Fruit fly (Drosophila melanogaster): Measurements from ENCODE around the gene Cht7.

Gene Cht7

dm6 chr3L:3052110-3052871 is 54.5 kb downstream of the Cht7 start, which contains the start of gene CG1271 (continued):
- TF ChIP-seq C15 (GFP tag; IDR thresholded peaks at IDR 0.05): 0 out of 3 replicates have a peak, but pooled peaks have one; percentile 45
- TF ChIP-seq ewg (GFP tag; optimal IDR thresholded peaks at IDR 0.05): no peak
- peak; percentile 80 for TF ChIP-seq phol (tag; optimal IDR thresholded peaks at IDR 0.05)
- TF ChIP-seq CG30020 (tag; optimal IDR thresholded peaks at IDR 0.05): peak; percentile 28
- peak; percentile 94 for TF ChIP-seq row (GFP tag; IDR thresholded peaks at IDR 0.05)
- TF ChIP-seq Hr3 (GFP tag; optimal IDR thresholded peaks at IDR 0.05): peak; percentile 45
- peak; percentile 45 for TF ChIP-seq esg (GFP tag; conservative IDR thresholded peaks at IDR 0.05)
- no peak for TF ChIP-seq cg (GFP tag; optimal IDR thresholded peaks at IDR 0.05)
- TF ChIP-seq CG30403 (GFP tag; optimal IDR thresholded peaks at IDR 0.05): peak; percentile 77
- no peak for TF ChIP-seq cad (GFP tag; optimal IDR thresholded peaks at IDR 0.05)
- peak; percentile 82 for TF ChIP-seq zen (tag; optimal IDR thresholded peaks at IDR 0.05)
- peak; percentile 21 for TF ChIP-seq schlank (tag; optimal IDR thresholded peaks at IDR 0.05)
- TF ChIP-seq kah (GFP tag; optimal IDR thresholded peaks at IDR 0.05): peak; percentile 59
- no peak for TF ChIP-seq oc (tag; optimal IDR thresholded peaks at IDR 0.05)
- peak; percentile 68 for TF ChIP-seq CG10654 (GFP tag; optimal IDR thresholded peaks at IDR 0.05)
- peak; percentile 70 for TF ChIP-seq bcd (GFP tag; optimal IDR thresholded peaks at IDR 0.05)
- peak; percentile 82 for TF ChIP-seq Sin3A (optimal IDR thresholded peaks at IDR 0.05)
- TF ChIP-seq gcm2 (GFP tag; optimal IDR thresholded peaks at IDR 0.05): peak; percentile 23
- TF ChIP-seq CG8944 (GFP tag; optimal IDR thresholded peaks at IDR 0.05): peak; percentile 64
- peak; percentile 51 for TF ChIP-seq CG1233 (GFP tag; optimal IDR thresholded peaks at IDR 0.05)
- TF ChIP-seq sc (optimal IDR thresholded peaks at IDR 0.05): no peak
- no peak for TF ChIP-seq sc (GFP tag; optimal IDR thresholded peaks at IDR 0.05)
- peak in 1 of 2 experiments; percentile 21 for TF ChIP-seq insv (GFP tag; optimal IDR thresholded peaks at IDR 0.05)
- TF ChIP-seq CG43689 (GFP tag; IDR thresholded peaks at IDR 0.05): no peak
- TF ChIP-seq HHEX (GFP tag; optimal IDR thresholded peaks at IDR 0.05): peak; percentile 51
- peak; percentile 82 for TF ChIP-seq Side (GFP tag; optimal IDR thresholded peaks at IDR 0.05)
- no peak for TF ChIP-seq Hmx (GFP tag; optimal IDR thresholded peaks at IDR 0.05)
- no peak for TF ChIP-seq CG10959 (GFP tag; IDR thresholded peaks at IDR 0.05)
- TF ChIP-seq CG3726 (GFP tag; IDR thresholded peaks at IDR 0.05): no peak
- TF ChIP-seq CG7271 (tag; optimal IDR thresholded peaks at IDR 0.05): no peak
- no peak for TF ChIP-seq CG17612 (GFP tag; IDR thresholded peaks at IDR 0.05)
- peak; percentile 60 for TF ChIP-seq tap (tag; optimal IDR thresholded peaks at IDR 0.05)
- TF ChIP-seq CG6654 (GFP tag; optimal IDR thresholded peaks at IDR 0.05): no peak
- no peak for TF ChIP-seq pfk (GFP tag; optimal IDR thresholded peaks at IDR 0.05)
- TF ChIP-seq z (GFP tag; IDR thresholded peaks at IDR 0.05): no peak
- peak; percentile 9 for TF ChIP-seq CG6254 (GFP tag; optimal IDR thresholded peaks at IDR 0.05)
- TF ChIP-seq Atf6 (GFP tag; IDR thresholded peaks at IDR 0.05): no peak
- TF ChIP-seq slou (GFP tag; optimal IDR thresholded peaks at IDR 0.05): peak; percentile 24
- TF ChIP-seq nerfin-1 (tag; optimal IDR thresholded peaks at IDR 0.05): peak; percentile 60
- peak; percentile 32 for TF ChIP-seq CG5180 (GFP tag; optimal IDR thresholded peaks at IDR 0.05)
- peak; percentile 77 for TF ChIP-seq ems (GFP tag; optimal IDR thresholded peaks at IDR 0.05)
- TF ChIP-seq dpn (GFP tag; optimal IDR thresholded peaks at IDR 0.05): peak; percentile 53 to 73
- TF ChIP-seq Bgb (GFP tag; IDR thresholded peaks at IDR 0.05; ENCODE audit: partially characterized antibody): no peak
- TF ChIP-seq CG7372 (GFP tag; IDR thresholded peaks at IDR 0.05): no peak
- peak; percentile 51 for TF ChIP-seq unc-4 (GFP tag; IDR thresholded peaks at IDR 0.05; ENCODE audit: partially characterized antibody)
- TF ChIP-seq CG6175 (GFP tag; IDR thresholded peaks at IDR 0.05): no peak
- peak; percentile 51 for TF ChIP-seq CG18764 (GFP tag; optimal IDR thresholded peaks at IDR 0.05)
- no peak for TF ChIP-seq CG11093 (GFP tag; IDR thresholded peaks at IDR 0.05)
- no peak for TF ChIP-seq CG4360 (GFP tag; IDR thresholded peaks at IDR 0.05)
- no peak for TF ChIP-seq Hr39 (optimal IDR thresholded peaks at IDR 0.05)
- peak; percentile 41; the same call in 1 of the 3 replicates for TF ChIP-seq Dbx (GFP tag; IDR thresholded peaks at IDR 0.05)

Measured in whole organism, embryonic.